Fruit fly (Drosophila melanogaster): Measurements from ENCODE around the gene SLC5A11.

The SLC5A11 gene

dm6 chr2L:8220393-8220934, 15.5 kb upstream of the SLC5A11 start, which contains the start of gene Snx6:
TSS of gene Snx6 (minus strand) at chr2L:8220741.
- peak; percentile 48 for TF ChIP-seq bab1 (GFP tag; optimal IDR thresholded peaks at IDR 0.05)
- TF ChIP-seq kay (GFP tag; ENCODE audit: borderline replicate concordance): peak; percentile 88
- TF ChIP-seq Hr96 (GFP tag; optimal IDR thresholded peaks at IDR 0.05): no peak
- no peak for TF ChIP-seq CG5204 (GFP tag; optimal IDR thresholded peaks at IDR 0.05)

dm6 chr2L:8217917-8218316, 13.0 kb upstream of the SLC5A11 start, which contains the start of gene CG8292:
TSS of gene CG8292 (minus strand) at chr2L:8218017.
- TF ChIP-seq kay (GFP tag; ENCODE audit: borderline replicate concordance) (no peak), cnc (optimal IDR thresholded peaks at IDR 0.05) (no peak), CG12768 (GFP tag; optimal IDR thresholded peaks at IDR 0.05) (no peak), toe (GFP tag; optimal IDR thresholded peaks at IDR 0.05) (no peak), CG1620 (GFP tag; optimal IDR thresholded peaks at IDR 0.05) (no peak), pad (GFP tag; optimal IDR thresholded peaks at IDR 0.05) (no peak), CG33017 (tag; optimal IDR thresholded peaks at IDR 0.05) (no peak), bab1 (GFP tag; optimal IDR thresholded peaks at IDR 0.05) (no peak), CG5204 (GFP tag; optimal IDR thresholded peaks at IDR 0.05) (no peak), tj (GFP tag; optimal IDR thresholded peaks at IDR 0.05) (no peak), Hr96 (GFP tag; optimal IDR thresholded peaks at IDR 0.05) (no peak), ovo (GFP tag; optimal IDR thresholded peaks at IDR 0.05) (no peak), Mnt (GFP tag; optimal IDR thresholded peaks at IDR 0.05) (no peak), Clk (GFP tag; optimal IDR thresholded peaks at IDR 0.05) (no peak), CG14711 (tag; optimal IDR thresholded peaks at IDR 0.05) (no peak), CG7101 (tag; optimal IDR thresholded peaks at IDR 0.05) (no peak), cic (GFP tag; optimal IDR thresholded peaks at IDR 0.05) (no peak), CG7045 (GFP tag; optimal IDR thresholded peaks at IDR 0.05) (no peak)

dm6 chr2L:8215259-8215929, 10.5 kb upstream of the SLC5A11 start, which contains the start of gene CG8349:
TSS of gene CG8349 (plus strand) at chr2L:8215915.
- no peak for TF ChIP-seq tj (GFP tag; optimal IDR thresholded peaks at IDR 0.05)
- peak; percentile 81 for TF ChIP-seq kay (GFP tag; ENCODE audit: borderline replicate concordance)

dm6 chr2L:8213987-8214386, 9.1 kb upstream of the SLC5A11 start, which contains the start of gene CG8353:
TSS of gene CG8353 (plus strand) at chr2L:8214045.
- TF ChIP-seq CG1620 (GFP tag; optimal IDR thresholded peaks at IDR 0.05) (no peak), ovo (GFP tag; optimal IDR thresholded peaks at IDR 0.05) (no peak), CG14711 (tag; optimal IDR thresholded peaks at IDR 0.05) (no peak), cnc (optimal IDR thresholded peaks at IDR 0.05) (no peak), tj (GFP tag; optimal IDR thresholded peaks at IDR 0.05) (no peak), CG7101 (tag; optimal IDR thresholded peaks at IDR 0.05) (no peak), CG12768 (GFP tag; optimal IDR thresholded peaks at IDR 0.05) (peak; percentile 63), CG11617 (GFP tag; optimal IDR thresholded peaks at IDR 0.05) (peak; percentile 50), cic (GFP tag; optimal IDR thresholded peaks at IDR 0.05) (peak; percentile 90), bab1 (GFP tag; optimal IDR thresholded peaks at IDR 0.05) (no peak), Crg-1 (GFP tag; optimal IDR thresholded peaks at IDR 0.05) (no peak), Clk (GFP tag; optimal IDR thresholded peaks at IDR 0.05) (no peak), CG7045 (GFP tag; optimal IDR thresholded peaks at IDR 0.05) (peak; percentile 8), kay (GFP tag; ENCODE audit: borderline replicate concordance) (no peak), toe (GFP tag; optimal IDR thresholded peaks at IDR 0.05) (no peak), Hr96 (GFP tag; optimal IDR thresholded peaks at IDR 0.05) (no peak), CG5204 (GFP tag; optimal IDR thresholded peaks at IDR 0.05) (no peak), pad (GFP tag; optimal IDR thresholded peaks at IDR 0.05) (no peak), Mnt (GFP tag; optimal IDR thresholded peaks at IDR 0.05) (peak; percentile 58), CG33017 (tag; optimal IDR thresholded peaks at IDR 0.05) (peak; percentile 32)

- peak; percentile 99 for TF ChIP-seq Hr96 (GFP tag; optimal IDR thresholded peaks at IDR 0.05)
- TF ChIP-seq CG33017 (tag; optimal IDR thresholded peaks at IDR 0.05): peak; percentile 99
- TF ChIP-seq CG12768 (GFP tag; optimal IDR thresholded peaks at IDR 0.05): peak; percentile 99
- peak; percentile 98 for TF ChIP-seq bab1 (GFP tag; optimal IDR thresholded peaks at IDR 0.05)
- TF ChIP-seq CG1620 (GFP tag; optimal IDR thresholded peaks at IDR 0.05): peak; percentile 99
- peak; percentile 98 for TF ChIP-seq ovo (GFP tag; optimal IDR thresholded peaks at IDR 0.05)
- peak; percentile 96 for TF ChIP-seq cic (GFP tag; optimal IDR thresholded peaks at IDR 0.05)
- TF ChIP-seq Crg-1 (GFP tag; optimal IDR thresholded peaks at IDR 0.05): peak; percentile 99
- TF ChIP-seq cnc (optimal IDR thresholded peaks at IDR 0.05): no peak
- peak; percentile 92 for TF ChIP-seq pad (GFP tag; optimal IDR thresholded peaks at IDR 0.05)
- peak; percentile 96 for TF ChIP-seq CG14711 (tag; optimal IDR thresholded peaks at IDR 0.05)
- peak; percentile 99 for TF ChIP-seq CG7045 (GFP tag; optimal IDR thresholded peaks at IDR 0.05)
- peak; percentile 95 for TF ChIP-seq kay (GFP tag; ENCODE audit: borderline replicate concordance)
- peak; percentile 99 for TF ChIP-seq CG5204 (GFP tag; optimal IDR thresholded peaks at IDR 0.05)
- TF ChIP-seq CG7101 (tag; optimal IDR thresholded peaks at IDR 0.05): peak; percentile 99
- TF ChIP-seq toe (GFP tag; optimal IDR thresholded peaks at IDR 0.05): peak; percentile 99
- peak; percentile 98 for TF ChIP-seq CG11617 (GFP tag; optimal IDR thresholded peaks at IDR 0.05)
- peak; percentile 98 for TF ChIP-seq Mnt (GFP tag; optimal IDR thresholded peaks at IDR 0.05)
- peak; percentile 92 for TF ChIP-seq tj (GFP tag; optimal IDR thresholded peaks at IDR 0.05)
- TF ChIP-seq Clk (GFP tag; optimal IDR thresholded peaks at IDR 0.05): peak; percentile 98
These were observed 7.8 kb upstream of the SLC5A11 start, which contains the start of the genes CG8372 and CG8360 for dm6 chr2L:8212666-8213270. TSS of gene CG8372 (minus strand) at chr2L:8212902. TSS of gene CG8360 (plus strand) at chr2L:8212959.
